Worm (Caenorhabditis elegans): ENCODE measurements around the gene W02G9.4.

ce11 chrV:2683497-2683896, 16.8 kb downstream of the W02G9.4 start:
- no peak for TF ChIP-seq tab-1 (GFP tag; IDR thresholded peaks at IDR 0.05)
- no peak for TF ChIP-seq cog-1 (tag; optimal IDR thresholded peaks at IDR 0.05)
- no peak for TF ChIP-seq T22C8.4 (GFP tag; IDR thresholded peaks at IDR 0.05)
- no peak for TF ChIP-seq flt-1 (GFP tag; IDR thresholded peaks at IDR 0.05)

Data from whole organism, midembryonic.